Worm (Caenorhabditis elegans): ENCODE results near the gene C01G12.13.

The C01G12.13 gene

ce11 chrII:14616927-14617326, 40.4 kb downstream of the C01G12.13 start (continued):
- TF ChIP-seq bed-1 (GFP tag; IDR thresholded peaks at IDR 0.05) (no peak), egrh-3 (GFP tag; IDR thresholded peaks at IDR 0.05) (0 out of 2 replicates have a peak, but pooled peaks have one; percentile 30), gei-17 (GFP tag; optimal IDR thresholded peaks at IDR 0.05) (no peak), Y56A3A.18 (GFP tag; IDR thresholded peaks at IDR 0.05) (0 out of 2 replicates have a peak, but pooled peaks have one; percentile 41), hlh-26 (GFP tag; conservative IDR thresholded peaks at IDR 0.05) (0 out of 2 replicates have a peak, but pooled peaks have one; percentile 28), sptf-2 (GFP tag; optimal IDR thresholded peaks at IDR 0.05) (peak; percentile 8), ets-4 (GFP tag; optimal IDR thresholded peaks at IDR 0.05) (peak; percentile 20), madf-8 (GFP tag; conservative IDR thresholded peaks at IDR 0.05) (no peak; the same call in 1 of the 2 replicates), lin-35 (GFP tag; optimal IDR thresholded peaks at IDR 0.05) (no peak), rec-8 (tag; optimal IDR thresholded peaks at IDR 0.05) (peak; percentile 77 to 87), dox-1 (GFP tag; IDR thresholded peaks at IDR 0.05) (peak; percentile 68), somi-1 (GFP tag; optimal IDR thresholded peaks at IDR 0.05) (peak; percentile 15), mxl-1 (tag; optimal IDR thresholded peaks at IDR 0.05) (peak; percentile 87), mel-28 (tag; optimal IDR thresholded peaks at IDR 0.05; ENCODE audit: borderline replicate concordance) (no peak), efl-1 (GFP tag; optimal IDR thresholded peaks at IDR 0.05) (no peak), madf-6 (GFP tag; IDR thresholded peaks at IDR 0.05) (peak; percentile 72), nfya-1 (tag; optimal IDR thresholded peaks at IDR 0.05; ENCODE audit: borderline replicate concordance, insufficient read depth) (no peak), akir-1 (GFP tag; optimal IDR thresholded peaks at IDR 0.05) (no peak), unc-62 (GFP tag; optimal IDR thresholded peaks at IDR 0.05) (no peak), hmg-1.2 (GFP tag; IDR thresholded peaks at IDR 0.05) (peak; percentile 61), ekl-4 (GFP tag; IDR thresholded peaks at IDR 0.05) (peak; percentile 69; the same call in 1 of the 2 replicates), attf-5 (GFP tag; optimal IDR thresholded peaks at IDR 0.05) (peak; percentile 49), mes-4 (tag; optimal IDR thresholded peaks at IDR 0.05) (peak; percentile 68), snpc-4 (GFP tag; optimal IDR thresholded peaks at IDR 0.05) (no peak), snpc-4 (tag; optimal IDR thresholded peaks at IDR 0.05) (no peak), ZK185.1 (tag; optimal IDR thresholded peaks at IDR 0.05; ENCODE audit: poor library complexity, severe bottlenecking) (peak; percentile 66), B0261.1 (tag; optimal IDR thresholded peaks at IDR 0.05) (peak; percentile 75), cebp-1 (GFP tag; IDR thresholded peaks at IDR 0.05) (no peak), cebp-1 (tag; optimal IDR thresholded peaks at IDR 0.05) (no peak), let-607 (tag; optimal IDR thresholded peaks at IDR 0.05) (peak in 1 of 2 experiments; percentile 26), lin-54 (GFP tag; optimal IDR thresholded peaks at IDR 0.05) (no peak), unc-130 (GFP tag; optimal IDR thresholded peaks at IDR 0.05) (peak; percentile 36), fkh-3 (tag; optimal IDR thresholded peaks at IDR 0.05) (peak; percentile 4), tbx-9 (tag; optimal IDR thresholded peaks at IDR 0.05; ENCODE audit: borderline replicate concordance) (no peak), F10E7.11 (tag; optimal IDR thresholded peaks at IDR 0.05) (no peak), ztf-6 (GFP tag; IDR thresholded peaks at IDR 0.05) (0 out of 2 replicates have a peak, but pooled peaks have one; percentile 67), Y95B8A.8 (GFP tag; IDR thresholded peaks at IDR 0.05) (0 out of 2 replicates have a peak, but pooled peaks have one; percentile 16), aptf-2 (GFP tag; conservative IDR thresholded peaks at IDR 0.05) (no peak), rcor-1 (GFP tag; IDR thresholded peaks at IDR 0.05) (peak; percentile 62), madf-3 (GFP tag; IDR thresholded peaks at IDR 0.05) (no peak), ztf-18 (tag; optimal IDR thresholded peaks at IDR 0.05) (peak; percentile 70), T07F8.4 (tag; optimal IDR thresholded peaks at IDR 0.05) (peak; percentile 67), snpc-3.4 (tag; optimal IDR thresholded peaks at IDR 0.05) (peak; percentile 55), ama-1 (optimal IDR thresholded peaks at IDR 0.05) (no peak), ama-1 (GFP tag; optimal IDR thresholded peaks at IDR 0.05) (peak in 1 of 2 experiments; percentile 34), sdz-38 (tag; optimal IDR thresholded peaks at IDR 0.05) (no peak), ztf-28 (GFP tag; IDR thresholded peaks at IDR 0.05) (peak; percentile 50; the same call in 1 of the 2 replicates), hmg-20 (GFP tag; IDR thresholded peaks at IDR 0.05) (0 out of 2 replicates have a peak, but pooled peaks have one; percentile 25)
